Worm (Caenorhabditis elegans): ENCODE results near the gene sra-1.

- TF ChIP-seq ztf-29 (GFP tag; IDR thresholded peaks at IDR 0.05), result no peak
- no peak for TF ChIP-seq klf-2 (GFP tag; conservative IDR thresholded peaks at IDR 0.05)
- TF ChIP-seq flt-1 (GFP tag; IDR thresholded peaks at IDR 0.05), result peak; percentile 42; the same call in 1 of the 2 replicates
- no peak for TF ChIP-seq ztf-23 (GFP tag; IDR thresholded peaks at IDR 0.05)
- TF ChIP-seq ref-1 (GFP tag; conservative IDR thresholded peaks at IDR 0.05), result no peak
These were observed 30.4 kb downstream of the sra-1 start for ce11 chrII:9491045-9491444.

Data from whole organism, midembryonic.